Worm (Caenorhabditis elegans): ENCODE measurements around the gene C50F4.6.

- TF ChIP-seq ztf-3 (GFP tag; optimal IDR thresholded peaks at IDR 0.05) (no peak), lin-40 (tag; optimal IDR thresholded peaks at IDR 0.05) (no peak), zfh-2 (GFP tag; conservative IDR thresholded peaks at IDR 0.05) (no peak), ztf-6 (GFP tag; IDR thresholded peaks at IDR 0.05) (no peak)
Measured at ce11 chrV:9588574-9588973, 42.7 kb downstream of the C50F4.6 start.

All from whole organism, young adult.